Fruit fly (Drosophila melanogaster) S2 (cell line): ENCODE results near the gene gskt.

Experiments used
- CG8478 ChIP-seq: fragments of >200 bp; optimal IDR thresholded peaks from 2 replicates; lab custom pipeline; 2018
- CTCF ChIP-seq, 2 experiments: fragments of >200 bp; optimal IDR thresholded peaks; 2 replicates each; lab custom pipeline; 2018

- TF ChIP-seq CTCF (optimal IDR thresholded peaks at IDR 0.05; lab: Kevin White, UChicago) (no peak), CG8478 (lab: Kevin White, UChicago) (no peak)
Observed at dm6 chr3R:31393427-31393826, 21.2 kb downstream of the gskt start, which contains the start of gene CG31204.
